Worm (Caenorhabditis elegans): ENCODE results near the gene pals-19.

pals-19 gene

DNA sequence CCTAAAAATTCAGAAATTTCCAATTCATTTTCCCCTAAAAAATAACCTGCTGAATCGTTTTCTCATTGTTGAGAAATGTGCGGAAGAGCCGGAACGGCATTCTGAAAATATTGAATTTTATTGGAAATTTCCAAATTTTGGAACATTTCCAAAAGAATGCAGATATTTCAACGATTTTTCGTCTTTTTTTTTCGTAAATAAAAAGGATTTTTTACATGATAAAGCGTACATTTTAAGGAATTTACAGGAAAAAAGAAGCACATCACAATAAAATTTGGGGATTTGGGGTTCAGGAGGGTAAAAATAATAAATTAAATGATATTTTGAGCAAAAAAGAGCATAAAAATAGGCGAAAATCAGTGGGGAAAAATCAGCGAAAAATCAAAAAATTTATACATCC lies 7.4 kb downstream of the pals-19 start, which contains the start of gene Y82E9BR.22:
Y82E9BR.22 (minus strand) TSS at position 101 of the 400 bp plus-strand sequence.
- TF ChIP-seq hif-1 (tag; optimal IDR thresholded peaks at IDR 0.05) = no peak
- TF ChIP-seq fkh-10 (GFP tag; optimal IDR thresholded peaks at IDR 0.05) = no peak

ce11 chrIII:1413125-1413837 lies 11.5 kb downstream of the pals-19 start:
- TF ChIP-seq lin-38 (GFP tag; IDR thresholded peaks at IDR 0.05) (peak; percentile 83), F49E8.2 (tag; optimal IDR thresholded peaks at IDR 0.05; ENCODE audit: borderline replicate concordance) (peak; percentile 6), sdz-12 (GFP tag; optimal IDR thresholded peaks at IDR 0.05) (no peak), nhr-28 (tag; optimal IDR thresholded peaks at IDR 0.05) (no peak)

- TF ChIP-seq fos-1 (tag; optimal IDR thresholded peaks at IDR 0.05) (no peak), nhr-28 (tag; optimal IDR thresholded peaks at IDR 0.05) (peak; percentile 20), D1046.2 (GFP tag; IDR thresholded peaks at IDR 0.05) (no peak), ces-1 (GFP tag; optimal IDR thresholded peaks at IDR 0.05) (no peak), mep-1 (tag; optimal IDR thresholded peaks at IDR 0.05) (no peak), saeg-2 (GFP tag; IDR thresholded peaks at IDR 0.05) (no peak), ama-1 (optimal IDR thresholded peaks at IDR 0.05) (peak; percentile 13), dmd-9 (GFP tag; IDR thresholded peaks at IDR 0.05) (no peak), daf-16 (GFP tag; optimal IDR thresholded peaks at IDR 0.05) (no peak), daf-16 (tag; optimal IDR thresholded peaks at IDR 0.05) (peak; percentile 18), F37D6.2 (tag; optimal IDR thresholded peaks at IDR 0.05) (no peak), T20F7.1 (GFP tag; optimal IDR thresholded peaks at IDR 0.05) (peak; percentile 14), unc-62 (GFP tag; optimal IDR thresholded peaks at IDR 0.05 in 1 of 2) (no peak), unc-62 (tag; optimal IDR thresholded peaks at IDR 0.05) (no peak), nhr-42 (GFP tag; IDR thresholded peaks at IDR 0.05) (no peak), pqm-1 (tag; optimal IDR thresholded peaks at IDR 0.05) (peak; percentile 66)
Measured at ce11 chrIII:1413890-1414613, 12.3 kb downstream of the pals-19 start, which contains the start of gene Y82E9BR.14. Gene Y82E9BR.14 (minus strand): TSS chrIII:1414116.

ce11 chrIII:1416571-1416970 lies 14.8 kb downstream of the pals-19 start:
- TF ChIP-seq ceh-32 (tag; optimal IDR thresholded peaks at IDR 0.05; ENCODE audit: poor library complexity) (no peak), lin-38 (GFP tag; IDR thresholded peaks at IDR 0.05) (peak; percentile 61), nhr-42 (GFP tag; IDR thresholded peaks at IDR 0.05) (no peak), lin-29 (GFP tag; IDR thresholded peaks at IDR 0.05) (no peak), fos-1 (tag; optimal IDR thresholded peaks at IDR 0.05) (no peak), dmd-9 (GFP tag; IDR thresholded peaks at IDR 0.05) (no peak), zip-11 (GFP tag; IDR thresholded peaks at IDR 0.05) (no peak), F49E8.2 (tag; optimal IDR thresholded peaks at IDR 0.05; ENCODE audit: borderline replicate concordance) (no peak), php-3 (GFP tag; IDR thresholded peaks at IDR 0.05) (no peak)

DNA sequence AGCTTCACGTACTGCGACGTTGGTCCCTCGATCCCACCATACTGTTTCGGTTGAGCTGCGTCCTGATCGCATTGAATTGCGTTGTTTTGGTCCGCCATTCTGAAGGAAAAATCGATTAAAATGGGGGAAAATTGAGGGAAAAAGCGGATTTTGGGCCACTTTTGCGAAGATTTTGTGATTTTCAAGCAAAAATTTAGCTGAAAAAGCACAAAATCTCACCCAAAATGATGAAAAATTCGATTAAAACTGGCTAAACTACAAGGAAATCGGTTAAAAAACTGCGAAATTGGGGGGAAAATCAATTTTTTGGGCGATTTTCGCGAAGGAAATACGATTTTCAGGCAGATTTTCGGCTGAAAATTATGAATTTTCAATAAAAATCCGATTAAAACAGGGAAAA lies 15.3 kb downstream of the pals-19 start, which contains the start of gene elc-1:
elc-1 (minus strand) TSS at position 101 of the 400 bp plus-strand sequence.
- TF ChIP-seq Y75B8A.6 (GFP tag; IDR thresholded peaks at IDR 0.05) = no peak
- TF ChIP-seq aha-1 (tag) = peak; percentile 87
- TF ChIP-seq pha-4 (GFP tag; IDR thresholded peaks at IDR 0.05) = no peak
- no peak for TF ChIP-seq pha-4 (tag; optimal IDR thresholded peaks at IDR 0.05)
- no peak for TF ChIP-seq dmd-6 (GFP tag; IDR thresholded peaks at IDR 0.05)
- no peak for TF ChIP-seq daf-16 (GFP tag; optimal IDR thresholded peaks at IDR 0.05)
- TF ChIP-seq daf-16 (tag; optimal IDR thresholded peaks at IDR 0.05) = no peak
